Worm (Caenorhabditis elegans) whole organism, young adult: ENCODE data around the gene grd-8.

Source experiments
- B0035.1 ChIP-seq: sonication (generic microtip); optimal IDR thresholded peaks from 2 replicates; lab custom pipeline; 2016; ENCODE audit warnings: missing genetic modification characterization, mild to moderate bottlenecking, missing compliant biosample characterization, missing genotype, missing genetic modification reagents
- B0336.3 ChIP-seq: fragments of 200-800 bp; sonication (Bioruptor generic); IDR thresholded peaks from 2 replicates; pipeline ENCODE4 v1.3.6; 2022; ENCODE audit warnings: missing genetic modification characterization, missing compliant biosample characterization
- D2030.7 ChIP-seq: fragments of 200-800 bp; sonication (Bioruptor generic); IDR thresholded peaks from 2 replicates; pipeline ENCODE4 v1.3.6; 2022; ENCODE audit warnings: missing genetic modification reagents, missing genetic modification characterization, missing compliant biosample characterization
- F33H1.4 ChIP-seq: fragments of 200-800 bp; sonication (Bioruptor generic); IDR thresholded peaks from 2 replicates; pipeline ENCODE4 v1.3.6; 2022; ENCODE audit warnings: missing genetic modification reagents, missing genetic modification characterization, missing compliant biosample characterization
- F39B2.1 ChIP-seq: fragments of 200-800 bp; sonication (Bioruptor generic); IDR thresholded peaks from 2 replicates; pipeline ENCODE4 v1.3.6; 2022; ENCODE audit warnings: missing genetic modification reagents, missing genetic modification characterization, missing compliant biosample characterization
- F52B5.7 ChIP-seq: sonication (generic microtip); optimal IDR thresholded peaks from 2 replicates; lab custom pipeline; 2016; ENCODE audit warnings: mild to moderate bottlenecking, missing genetic modification characterization, missing compliant biosample characterization
- F55B11.4 ChIP-seq: sonication (generic microtip); optimal IDR thresholded peaks from 2 replicates; lab custom pipeline; 2016; ENCODE audit warnings: missing compliant biosample characterization, missing genetic modification characterization, borderline replicate concordance; ENCODE audit not compliant: insufficient read depth
- F57C9.4 ChIP-seq: sonication (generic microtip); optimal IDR thresholded peaks from 2 replicates; lab custom pipeline; 2017; ENCODE audit warnings: mild to moderate bottlenecking, missing genetic modification characterization, missing compliant biosample characterization
- T26A5.8 ChIP-seq: sonication (generic microtip); optimal IDR thresholded peaks from 2 replicates; lab custom pipeline; 2016; ENCODE audit warnings: missing genetic modification characterization, missing compliant biosample characterization
- ama-1 ChIP-seq, 3 experiments: fragments of 150-350 bp in 1 of 3; sonication (generic microtip) in 2 of 3; optimal IDR thresholded peaks; 2 replicates each; lab custom pipeline; 2014 to 2018; ENCODE audit warnings: missing biosample characterization in 2 of 3, missing genetic modification characterization in 2 of 3, missing genetic modification reagents in 2 of 3
- atf-7 ChIP-seq: sonication (generic microtip); optimal IDR thresholded peaks from 2 replicates; lab custom pipeline; 2017; ENCODE audit warnings: mild to moderate bottlenecking, missing genetic modification characterization, missing compliant biosample characterization
- attf-6 ChIP-seq: fragments of 200-800 bp; sonication (Bioruptor generic); IDR thresholded peaks from 2 replicates; pipeline ENCODE4 v1.3.6; 2022; ENCODE audit warnings: missing genetic modification reagents, missing genetic modification characterization, missing compliant biosample characterization
- cebp-1 ChIP-seq, 2 experiments: fragments of 200-800 bp in 1 of 2; sonication (Bioruptor generic) in 1 of 2; sonication (generic microtip) in 1 of 2; IDR thresholded peaks in 1 of 2; optimal IDR thresholded peaks in 1 of 2; 2 replicates each; pipeline versions ENCODE4 v1.3.6 to Lab custom; 2017 to 2022; ENCODE audit warnings: missing compliant biosample characterization in 2 of 2, missing genetic modification characterization in 2 of 2, mild to moderate bottlenecking in 1 of 2, missing genetic modification reagents in 1 of 2, moderate library complexity in 1 of 2
- ceh-100 ChIP-seq: fragments of 200-800 bp; sonication (Bioruptor generic); IDR thresholded peaks from 2 replicates; pipeline ENCODE4 v1.3.6; 2022; ENCODE audit warnings: missing genetic modification reagents, missing genetic modification characterization, missing compliant biosample characterization
- chd-7 ChIP-seq: sonication (generic microtip); optimal IDR thresholded peaks from 2 replicates; lab custom pipeline; 2016; ENCODE audit warnings: mild to moderate bottlenecking, missing genetic modification characterization, moderate library complexity, missing compliant biosample characterization
- dpl-1 ChIP-seq: fragments of 150-350 bp; optimal IDR thresholded peaks from 2 replicates; lab custom pipeline; 2014; ENCODE audit warnings: missing biosample characterization, missing genetic modification reagents, missing genetic modification characterization
- hmg-1.2 ChIP-seq: fragments of 200-800 bp; sonication (Bioruptor generic); IDR thresholded peaks from 2 replicates; pipeline ENCODE4 v1.3.6; 2022; ENCODE audit warnings: missing genetic modification reagents, missing genetic modification characterization, missing compliant biosample characterization
- hmg-20 ChIP-seq: fragments of 200-800 bp; sonication (Bioruptor generic); IDR thresholded peaks from 2 replicates; pipeline ENCODE4 v1.3.6; 2022; ENCODE audit warnings: missing genetic modification reagents, missing genetic modification characterization, missing compliant biosample characterization
- hrde-1 ChIP-seq: sonication (generic microtip); optimal IDR thresholded peaks from 2 replicates; lab custom pipeline; 2016; ENCODE audit warnings: missing genetic modification characterization, mild to moderate bottlenecking, missing compliant biosample characterization, moderate library complexity, missing genotype, missing genetic modification reagents, borderline replicate concordance
- hsf-1 ChIP-seq: fragments of 200-800 bp; sonication (Bioruptor generic); IDR thresholded peaks from 2 replicates; pipeline ENCODE4 v1.3.6; 2022; ENCODE audit warnings: missing genetic modification reagents, missing genetic modification characterization, missing compliant biosample characterization
- lag-1 ChIP-seq: fragments of 200-800 bp; sonication (Bioruptor generic); IDR thresholded peaks from 2 replicates; pipeline ENCODE4 v1.3.6; 2022; ENCODE audit warnings: missing genetic modification reagents, missing genetic modification characterization, missing compliant biosample characterization
- let-526 ChIP-seq: fragments of 200-800 bp; sonication (Bioruptor generic); IDR thresholded peaks from 2 replicates; pipeline ENCODE4 v1.3.6; 2022; ENCODE audit warnings: missing genetic modification reagents, missing genetic modification characterization, missing compliant biosample characterization
- lin-35 ChIP-seq, 3 experiments: fragments of 150-350 bp in 2 of 3; sonication (generic microtip) in 1 of 3; optimal IDR thresholded peaks; 2 replicates each; lab custom pipeline; 2014 to 2018; ENCODE audit warnings: missing biosample characterization in 3 of 3, missing genetic modification characterization in 3 of 3, missing genetic modification reagents in 3 of 3
- lin-40 ChIP-seq: sonication (generic microtip); optimal IDR thresholded peaks from 2 replicates; lab custom pipeline; 2016; ENCODE audit warnings: missing genetic modification characterization, mild to moderate bottlenecking, missing compliant biosample characterization, missing genotype, missing genetic modification reagents
- lin-54 ChIP-seq: fragments of 200-800 bp; sonication (Bioruptor generic); optimal IDR thresholded peaks from 2 replicates; lab custom pipeline; 2018; ENCODE audit warnings: mild to moderate bottlenecking, missing genetic modification characterization, missing compliant biosample characterization
- lir-1 ChIP-seq: fragments of 200-800 bp; sonication (Bioruptor generic); conservative IDR thresholded peaks from 2 replicates; pipeline ENCODE4 v1.3.6; 2022; ENCODE audit warnings: missing genetic modification reagents, missing genetic modification characterization, missing compliant biosample characterization
- madf-6 ChIP-seq: fragments of 200-800 bp; sonication (Bioruptor generic); IDR thresholded peaks from 2 replicates; pipeline ENCODE4 v1.3.6; 2022; ENCODE audit warnings: missing genetic modification reagents, missing genetic modification characterization, missing compliant biosample characterization
- mes-4 ChIP-seq: sonication (generic microtip); optimal IDR thresholded peaks from 2 replicates; lab custom pipeline; 2016; ENCODE audit warnings: missing genotype, missing genetic modification characterization, missing compliant biosample characterization
- nfyb-1 ChIP-seq: fragments of 200-800 bp; sonication (Bioruptor generic); IDR thresholded peaks from 2 replicates; pipeline ENCODE4 v1.3.6; 2022; ENCODE audit warnings: missing genetic modification reagents, missing genetic modification characterization, missing compliant biosample characterization
- nhr-120 ChIP-seq: fragments of 200-800 bp; sonication (Bioruptor generic); IDR thresholded peaks from 2 replicates; pipeline ENCODE4 v1.3.6; 2022; ENCODE audit warnings: missing genetic modification characterization, missing compliant biosample characterization
- repo-1 ChIP-seq: sonication (generic microtip); optimal IDR thresholded peaks from 2 replicates; lab custom pipeline; 2017; ENCODE audit warnings: mild to moderate bottlenecking, missing genetic modification characterization, missing compliant biosample characterization
- snpc-1.1 ChIP-seq: sonication (generic microtip); optimal IDR thresholded peaks from 2 replicates; lab custom pipeline; 2017; ENCODE audit warnings: missing genetic modification characterization, mild to moderate bottlenecking, missing compliant biosample characterization, antibody characterized with exemption, moderate library complexity, missing genotype, missing genetic modification reagents; ENCODE audit not compliant: insufficient read depth
- snpc-4 ChIP-seq, 5 experiments: fragments of 150-350 bp in 1 of 5; sonication (generic microtip) in 4 of 5; optimal IDR thresholded peaks; 2 replicates each; lab custom pipeline; 2014 to 2018; ENCODE audit warnings: missing genetic modification characterization in 5 of 5, missing biosample characterization in 3 of 5, antibody characterized with exemption in 2 of 5, mild to moderate bottlenecking in 2 of 5, missing compliant biosample characterization in 2 of 5, missing genotype in 2 of 5, moderate library complexity in 2 of 5, missing genetic modification reagents in 1 of 5
- somi-1 ChIP-seq: fragments of 200-800 bp; sonication (Bioruptor generic); optimal IDR thresholded peaks from 2 replicates; lab custom pipeline; 2018; ENCODE audit warnings: mild to moderate bottlenecking, missing genetic modification characterization, missing compliant biosample characterization
- tbp1 ChIP-seq: fragments of 200-800 bp; sonication (Bioruptor generic); optimal IDR thresholded peaks from 2 replicates; lab custom pipeline; 2018; ENCODE audit warnings: mild to moderate bottlenecking, missing genetic modification characterization, missing compliant biosample characterization
- tlf-1 ChIP-seq: fragments of 200-800 bp; sonication (Bioruptor generic); optimal IDR thresholded peaks from 2 replicates; lab custom pipeline; 2018; ENCODE audit warnings: mild to moderate bottlenecking, missing genetic modification characterization, missing compliant biosample characterization
- zfh-2 ChIP-seq: fragments of 200-800 bp; sonication (Bioruptor generic); conservative IDR thresholded peaks from 2 replicates; pipeline ENCODE4 v1.3.6; 2022; ENCODE audit warnings: missing genetic modification reagents, missing genetic modification characterization, missing compliant biosample characterization
- zim-3 ChIP-seq: sonication (generic microtip); optimal IDR thresholded peaks from 2 replicates; lab custom pipeline; 2017; ENCODE audit warnings: mild to moderate bottlenecking, missing genetic modification characterization, moderate library complexity, missing compliant biosample characterization

grd-8 gene

ce11 chrV:7856641-7857040 is 14.3 kb downstream of the grd-8 start:
- TF ChIP-seq F33H1.4 (GFP tag; lab: Robert Waterston, UW) = no peak
- peak; percentile 62 for TF ChIP-seq zfh-2 (GFP tag; lab: Robert Waterston, UW)
- TF ChIP-seq, all 124 proteins: peak for 1

ce11 chrV:7857931-7858330 is 15.6 kb downstream of the grd-8 start, which contains the start of gene C37C3.1:
TSS of gene C37C3.1 (plus strand) at chrV:7857963.
- no peak for TF ChIP-seq lir-1 (GFP tag; lab: Robert Waterston, UW)
- peak; percentile 9 for TF ChIP-seq lin-54 (GFP tag; lab: Kevin White, UChicago)
- peak; percentile 85 for TF ChIP-seq nfyb-1 (GFP tag; lab: Robert Waterston, UW)
- TF ChIP-seq let-526 (GFP tag; lab: Robert Waterston, UW) = 0 out of 2 replicates have a peak, but pooled peaks have one; percentile 9
- TF ChIP-seq nhr-120 (GFP tag; lab: Robert Waterston, UW) = 0 out of 2 replicates have a peak, but pooled peaks have one; percentile 40
- peak; percentile 57 for TF ChIP-seq tlf-1 (GFP tag; lab: Kevin White, UChicago)
- TF ChIP-seq B0336.3 (GFP tag; lab: Robert Waterston, UW) = peak; percentile 64; the same call in 1 of the 2 replicates
- peak in 1 of 3 experiments; percentile 3 for TF ChIP-seq lin-35 (GFP tag; optimal IDR thresholded peaks at IDR 0.05; lab: Kevin White, UChicago)
- TF ChIP-seq F39B2.1 (GFP tag; lab: Robert Waterston, UW) = no peak
- TF ChIP-seq madf-6 (GFP tag; lab: Robert Waterston, UW) = peak; percentile 45
- TF ChIP-seq atf-7 (tag; lab: Kevin White, UChicago) = peak; percentile 4
- TF ChIP-seq dpl-1 = no peak
- peak; percentile 33; the same call in 1 of the 2 replicates for TF ChIP-seq F33H1.4 (GFP tag; lab: Robert Waterston, UW)
- peak; percentile 18; the same call in 1 of the 2 replicates for TF ChIP-seq attf-6 (GFP tag; lab: Robert Waterston, UW)
- peak; percentile 65 for TF ChIP-seq ama-1 (optimal IDR thresholded peaks at IDR 0.05; lab: Kevin White, UChicago)
- peak in 1 of 2 experiments; percentile 50 for TF ChIP-seq ama-1 (GFP tag; optimal IDR thresholded peaks at IDR 0.05; lab: Kevin White, UChicago)
- TF ChIP-seq mes-4 = peak; percentile 3
- no peak for TF ChIP-seq F55B11.4 (tag; lab: Kevin White, UChicago)
- 0 out of 2 replicates have a peak, but pooled peaks have one; percentile 8 for TF ChIP-seq hmg-1.2 (GFP tag; lab: Robert Waterston, UW)
- peak; percentile 70 for TF ChIP-seq hmg-20 (GFP tag; lab: Robert Waterston, UW)
- TF ChIP-seq cebp-1 (GFP tag; IDR thresholded peaks at IDR 0.05; lab: Robert Waterston, UW) = 0 out of 2 replicates have a peak, but pooled peaks have one; percentile 13
- peak; percentile 48 for TF ChIP-seq cebp-1 (tag; optimal IDR thresholded peaks at IDR 0.05; lab: Kevin White, UChicago)
- peak; percentile 11 for TF ChIP-seq T26A5.8
- 0 out of 2 replicates have a peak, but pooled peaks have one; percentile 35 for TF ChIP-seq ceh-100 (GFP tag; lab: Robert Waterston, UW)
- TF ChIP-seq F57C9.4 (tag; lab: Kevin White, UChicago) = no peak
- peak; percentile 75 for TF ChIP-seq hrde-1
- peak; percentile 85 for TF ChIP-seq repo-1 (tag; lab: Kevin White, UChicago)
- TF ChIP-seq lag-1 = no peak
- peak; percentile 15 for TF ChIP-seq B0035.1
- peak; percentile 12 for TF ChIP-seq tbp1 (GFP tag; lab: Kevin White, UChicago)
- TF ChIP-seq somi-1 = no peak
- peak; percentile 76 for TF ChIP-seq hsf-1 (GFP tag; lab: Robert Waterston, UW)
- peak; percentile 9 for TF ChIP-seq snpc-4 (GFP tag; optimal IDR thresholded peaks at IDR 0.05; lab: Kevin White, UChicago)
- peak in 2 of 4 experiments; percentile 24 to 39 for TF ChIP-seq snpc-4 (tag; optimal IDR thresholded peaks at IDR 0.05; lab: Kevin White, UChicago)
- TF ChIP-seq D2030.7 (GFP tag; lab: Robert Waterston, UW) = 0 out of 2 replicates have a peak, but pooled peaks have one; percentile 19
- peak; percentile 1 for TF ChIP-seq snpc-1.1 (tag; lab: Kevin White, UChicago)
- no peak for TF ChIP-seq F52B5.7 (tag; lab: Kevin White, UChicago)
- TF ChIP-seq chd-7 (tag; lab: Kevin White, UChicago) = peak; percentile 75
- TF ChIP-seq lin-40 (tag; lab: Kevin White, UChicago) = peak; percentile 3
- peak; percentile 30 for TF ChIP-seq zim-3 (tag; lab: Kevin White, UChicago)
